Fruit fly (Drosophila melanogaster) whole organism, prepupa: ENCODE measurements around the gene CG42487.

ENCODE experiments used
- Blimp-1 ChIP-seq: fragments of 200-800 bp; sonication (Bioruptor generic); optimal IDR thresholded peaks from 3 replicates; lab custom pipeline; 2017; ENCODE audit warnings: missing biosample characterization, missing genetic modification characterization, mild to moderate bottlenecking, moderate library complexity, missing genetic modification reagents
- CG10631 ChIP-seq: fragments of 200-800 bp; sonication (Bioruptor generic); optimal IDR thresholded peaks from 2 replicates; lab custom pipeline; 2016; ENCODE audit warnings: missing biosample characterization, missing genetic modification characterization
- CG10669 ChIP-seq: fragments of 200-800 bp; sonication (Bioruptor generic); optimal IDR thresholded peaks from 3 replicates; lab custom pipeline; 2018; ENCODE audit warnings: missing biosample characterization, mild to moderate bottlenecking, missing genetic modification characterization, moderate library complexity
- CG11294 ChIP-seq: fragments of 200-800 bp; sonication (Bioruptor generic); IDR thresholded peaks from 2 replicates; pipeline ENCODE4 v1.3.6; 2022; ENCODE audit warnings: missing biosample characterization, missing genetic modification characterization
- CG11762 ChIP-seq: fragments of 200-800 bp; sonication (Bioruptor generic); optimal IDR thresholded peaks from 3 replicates; lab custom pipeline; 2016; ENCODE audit warnings: missing biosample characterization, missing genetic modification characterization; ENCODE audit not compliant: insufficient read depth
- CG11902 ChIP-seq: fragments of 200-800 bp; sonication (Bioruptor generic); optimal IDR thresholded peaks from 3 replicates; lab custom pipeline; 2016; ENCODE audit warnings: missing biosample characterization, missing genetic modification characterization
- CG15336 ChIP-seq: fragments of 200-800 bp; sonication (Bioruptor generic); IDR thresholded peaks from 2 replicates; pipeline ENCODE4 v1.3.6; 2022; ENCODE audit warnings: missing biosample characterization, missing genetic modification characterization
- CG1621 ChIP-seq: fragments of 200-800 bp; sonication (Bioruptor generic); optimal IDR thresholded peaks from 3 replicates; lab custom pipeline; 2018; ENCODE audit warnings: missing biosample characterization, mild to moderate bottlenecking, missing genetic modification characterization
- CG16779 ChIP-seq: fragments of 200-800 bp; sonication (Bioruptor generic); optimal IDR thresholded peaks from 3 replicates; lab custom pipeline; 2017; ENCODE audit warnings: missing biosample characterization, mild to moderate bottlenecking, missing genetic modification characterization
- CG31627 ChIP-seq: fragments of 200-800 bp; sonication (Bioruptor generic); optimal IDR thresholded peaks from 3 replicates; lab custom pipeline; 2016; ENCODE audit warnings: missing biosample characterization, missing genetic modification characterization
- CG32006 ChIP-seq: fragments of 200-800 bp; sonication (Bioruptor generic); optimal IDR thresholded peaks from 3 replicates; lab custom pipeline; 2017; ENCODE audit warnings: missing biosample characterization, mild to moderate bottlenecking, missing genetic modification characterization
- CG34406 ChIP-seq: fragments of 200-800 bp; sonication (Bioruptor generic); optimal IDR thresholded peaks from 3 replicates; lab custom pipeline; 2016; ENCODE audit warnings: missing biosample characterization, missing genetic modification characterization
- CG3919 ChIP-seq: fragments of 200-800 bp; sonication (Bioruptor generic); optimal IDR thresholded peaks from 3 replicates; lab custom pipeline; 2016; ENCODE audit warnings: missing biosample characterization, missing genetic modification characterization
- CG6163 ChIP-seq: fragments of 200-800 bp; sonication (Bioruptor generic); IDR thresholded peaks from 3 replicates; pipeline ENCODE4 v1.3.6; 2022; ENCODE audit warnings: missing biosample characterization, missing genetic modification characterization
- CG6276 ChIP-seq: fragments of 200-800 bp; sonication (Bioruptor generic); optimal IDR thresholded peaks from 2 replicates; lab custom pipeline; 2017; ENCODE audit warnings: missing biosample characterization, mild to moderate bottlenecking, missing genetic modification characterization
- CG7368 ChIP-seq: fragments of 200-800 bp; sonication (Bioruptor generic); optimal IDR thresholded peaks from 3 replicates; lab custom pipeline; 2016; ENCODE audit warnings: missing biosample characterization, missing genetic modification characterization
- CG8119 ChIP-seq: fragments of 200-800 bp; sonication (Bioruptor generic); IDR thresholded peaks from 3 replicates; pipeline ENCODE4 v1.3.6; 2022; ENCODE audit warnings: missing biosample characterization, missing genetic modification characterization
- CG8319 ChIP-seq: fragments of 200-800 bp; sonication (Bioruptor generic); optimal IDR thresholded peaks from 3 replicates; lab custom pipeline; 2016; ENCODE audit warnings: missing biosample characterization, missing genetic modification characterization
- CG8632 ChIP-seq: fragments of 200-800 bp; sonication (Bioruptor generic); optimal IDR thresholded peaks from 3 replicates; lab custom pipeline; 2016; ENCODE audit warnings: missing biosample characterization, missing genetic modification characterization
- CG9139 ChIP-seq: fragments of 200-800 bp; sonication (Bioruptor generic); optimal IDR thresholded peaks from 3 replicates; lab custom pipeline; 2017; ENCODE audit warnings: missing biosample characterization, mild to moderate bottlenecking, missing genetic modification characterization
- Eip75B ChIP-seq: fragments of 200-800 bp; sonication (Bioruptor generic); optimal IDR thresholded peaks from 3 replicates; lab custom pipeline; 2016; ENCODE audit warnings: missing biosample characterization, missing genetic modification characterization
- Eip78C ChIP-seq: fragments of 200-800 bp; sonication (Bioruptor generic); peaks from one replicate; lab custom pipeline; 2016; ENCODE audit warnings: missing biosample characterization, missing genetic modification characterization
- Eip93F ChIP-seq: fragments of 200-800 bp; sonication (Bioruptor generic); optimal IDR thresholded peaks from 2 replicates; lab custom pipeline; 2016; ENCODE audit warnings: missing biosample characterization, mild to moderate bottlenecking, missing genetic modification characterization
- Ets21C ChIP-seq: fragments of 200-800 bp; sonication (Bioruptor generic); optimal IDR thresholded peaks from 3 replicates; lab custom pipeline; 2016; ENCODE audit warnings: missing biosample characterization, missing genetic modification characterization
- Ets96B ChIP-seq: fragments of 200-800 bp; optimal IDR thresholded peaks from 2 replicates; lab custom pipeline; 2019; ENCODE audit warnings: missing biosample characterization, mild to moderate bottlenecking, missing genetic modification characterization, moderate library complexity
- Gug ChIP-seq: fragments of 200-800 bp; sonication (Bioruptor generic); IDR thresholded peaks from 2 replicates; pipeline ENCODE4 v1.3.6; 2022; ENCODE audit warnings: missing biosample characterization, missing genetic modification characterization
- Hr38 ChIP-seq: sonication (Bioruptor generic); optimal IDR thresholded peaks from 2 replicates; lab custom pipeline; 2016; ENCODE audit warnings: missing biosample characterization, missing genetic modification characterization
- Hr4 ChIP-seq: fragments of 200-800 bp; sonication (Bioruptor generic); optimal IDR thresholded peaks from 3 replicates; lab custom pipeline; 2016; ENCODE audit warnings: missing biosample characterization, missing genetic modification characterization
- Met ChIP-seq: fragments of 200-800 bp; sonication (Bioruptor generic); optimal IDR thresholded peaks from 3 replicates; lab custom pipeline; 2016; ENCODE audit warnings: missing biosample characterization, missing genetic modification characterization
- OdsH ChIP-seq: fragments of 200-800 bp; sonication (Bioruptor generic); optimal IDR thresholded peaks from 3 replicates; lab custom pipeline; 2016; ENCODE audit warnings: missing biosample characterization, missing genetic modification characterization
- Smox ChIP-seq: fragments of 200-800 bp; sonication (Bioruptor generic); optimal IDR thresholded peaks from 3 replicates; lab custom pipeline; 2016; ENCODE audit warnings: missing biosample characterization, missing genetic modification characterization
- Sox102F ChIP-seq: fragments of 200-800 bp; sonication (Bioruptor generic); optimal IDR thresholded peaks from 2 replicates; lab custom pipeline; 2016; ENCODE audit warnings: missing biosample characterization, mild to moderate bottlenecking, missing genetic modification characterization
- Sox14 ChIP-seq: fragments of 200-800 bp; sonication (Bioruptor generic); optimal IDR thresholded peaks from 3 replicates; lab custom pipeline; 2016; ENCODE audit warnings: missing biosample characterization, missing genetic modification characterization
- Sox15 ChIP-seq: fragments of 200-800 bp; sonication (Bioruptor generic); optimal IDR thresholded peaks from 3 replicates; lab custom pipeline; 2016; ENCODE audit warnings: missing biosample characterization, missing genetic modification characterization
- achi ChIP-seq: fragments of 200-800 bp; sonication (Bioruptor generic); optimal IDR thresholded peaks from 3 replicates; lab custom pipeline; 2016; ENCODE audit warnings: missing biosample characterization, missing genetic modification characterization
- acj6 ChIP-seq: fragments of 200-800 bp; sonication (Bioruptor generic); optimal IDR thresholded peaks from 3 replicates; lab custom pipeline; 2016; ENCODE audit warnings: missing biosample characterization, missing genetic modification characterization
- cyc ChIP-seq: fragments of 200-800 bp; sonication (Bioruptor generic); optimal IDR thresholded peaks from 3 replicates; lab custom pipeline; 2016; ENCODE audit warnings: missing biosample characterization, missing genetic modification characterization
- dac ChIP-seq: fragments of 200-800 bp; sonication (Bioruptor generic); optimal IDR thresholded peaks from 2 replicates; lab custom pipeline; 2017; ENCODE audit warnings: missing biosample characterization, mild to moderate bottlenecking, missing genetic modification characterization
- eg ChIP-seq: fragments of 200-800 bp; sonication (Bioruptor generic); IDR thresholded peaks from 3 replicates; pipeline ENCODE4 v1.3.6; 2022; ENCODE audit warnings: missing biosample characterization, missing genetic modification characterization
- esn ChIP-seq: fragments of 200-800 bp; sonication (Bioruptor generic); optimal IDR thresholded peaks from 2 replicates; lab custom pipeline; 2016; ENCODE audit warnings: missing biosample characterization, mild to moderate bottlenecking, missing genetic modification characterization, moderate library complexity
- fd59A ChIP-seq: fragments of 200-800 bp; sonication (Bioruptor generic); optimal IDR thresholded peaks from 2 replicates; lab custom pipeline; 2017; ENCODE audit warnings: missing biosample characterization, mild to moderate bottlenecking, missing genetic modification characterization, missing genetic modification reagents
- fd85E ChIP-seq: fragments of 200-800 bp; sonication (Bioruptor generic); optimal IDR thresholded peaks from 3 replicates; lab custom pipeline; 2016; ENCODE audit warnings: missing biosample characterization, missing genetic modification characterization
- lz ChIP-seq: fragments of 200-800 bp; sonication (Bioruptor generic); optimal IDR thresholded peaks from 3 replicates; lab custom pipeline; 2016; ENCODE audit warnings: missing biosample characterization, missing genetic modification characterization
- spab ChIP-seq: fragments of 200-800 bp; sonication (Bioruptor generic); optimal IDR thresholded peaks from 2 replicates; lab custom pipeline; 2017; ENCODE audit warnings: missing biosample characterization, mild to moderate bottlenecking, missing genetic modification characterization, missing genetic modification reagents
- ss ChIP-seq, 2 experiments: fragments of 200-800 bp; sonication (Bioruptor generic); optimal IDR thresholded peaks; 2 replicates in 1 of 2; 3 replicates in 1 of 2; lab custom pipeline; 2017 to 2018; ENCODE audit warnings: mild to moderate bottlenecking in 2 of 2, missing biosample characterization in 2 of 2, missing genetic modification characterization in 2 of 2, moderate library complexity in 1 of 2
- svp ChIP-seq: fragments of 200-800 bp; sonication (Bioruptor generic); peaks from one replicate; lab custom pipeline; 2016; ENCODE audit warnings: missing biosample characterization, missing genetic modification characterization
- topi ChIP-seq: fragments of 200-800 bp; sonication (Bioruptor generic); optimal IDR thresholded peaks from 3 replicates; lab custom pipeline; 2016; ENCODE audit warnings: missing biosample characterization, missing genetic modification characterization
- vri ChIP-seq: fragments of 200-800 bp; sonication (Bioruptor generic); optimal IDR thresholded peaks from 3 replicates; lab custom pipeline; 2016; ENCODE audit warnings: missing biosample characterization, mild to moderate bottlenecking, missing genetic modification characterization

Gene CG42487

DNA sequence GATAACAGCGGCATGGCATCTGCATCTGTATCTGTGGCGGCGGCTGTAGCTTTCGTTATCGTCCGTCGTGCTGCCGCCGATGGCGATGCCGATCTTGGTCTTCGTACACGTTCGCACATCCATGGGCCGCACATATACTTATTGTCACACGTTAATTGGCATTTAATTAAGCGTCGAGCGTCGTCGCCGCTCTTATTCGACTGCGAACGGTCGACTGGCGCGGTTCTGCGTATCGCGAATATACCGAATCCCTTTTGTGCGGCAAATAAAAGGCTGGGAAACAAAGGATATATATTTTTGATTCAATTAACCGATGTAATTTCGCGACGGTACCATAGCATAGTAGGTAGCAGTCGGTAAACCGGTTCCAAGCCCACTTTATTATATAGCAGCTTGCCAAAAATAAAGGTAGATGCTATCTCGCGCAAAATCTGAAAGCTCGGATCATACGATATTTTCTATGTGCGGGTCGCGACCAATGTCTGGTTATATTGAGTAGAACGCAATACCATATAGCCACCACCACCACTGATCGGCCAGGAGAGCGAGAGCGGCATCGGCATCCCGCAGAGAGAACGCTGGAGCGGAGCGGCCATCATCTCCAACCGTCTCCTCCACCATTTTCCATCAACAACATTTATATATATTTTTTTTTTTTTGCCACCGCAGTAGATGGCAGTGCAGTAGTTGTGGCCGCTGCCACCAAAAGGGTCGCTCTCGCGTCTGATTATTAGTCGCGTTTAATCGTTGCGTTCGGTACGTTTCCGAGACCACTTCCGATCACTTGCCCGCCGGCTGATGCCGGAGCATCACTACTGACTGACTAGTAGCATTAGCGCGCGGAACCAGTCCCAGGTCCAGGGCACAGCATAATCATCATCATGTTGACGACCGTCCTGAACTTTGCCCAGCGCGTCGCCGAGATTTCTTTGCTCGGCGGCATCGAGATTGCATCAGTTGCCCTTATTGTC is 33.8 kb downstream of the CG42487 start, which contains the start of gene mino (continued):
- peak; percentile 38 for TF ChIP-seq esn (GFP tag; lab: Kevin White, UChicago)
- no peak for TF ChIP-seq fd59A

DNA sequence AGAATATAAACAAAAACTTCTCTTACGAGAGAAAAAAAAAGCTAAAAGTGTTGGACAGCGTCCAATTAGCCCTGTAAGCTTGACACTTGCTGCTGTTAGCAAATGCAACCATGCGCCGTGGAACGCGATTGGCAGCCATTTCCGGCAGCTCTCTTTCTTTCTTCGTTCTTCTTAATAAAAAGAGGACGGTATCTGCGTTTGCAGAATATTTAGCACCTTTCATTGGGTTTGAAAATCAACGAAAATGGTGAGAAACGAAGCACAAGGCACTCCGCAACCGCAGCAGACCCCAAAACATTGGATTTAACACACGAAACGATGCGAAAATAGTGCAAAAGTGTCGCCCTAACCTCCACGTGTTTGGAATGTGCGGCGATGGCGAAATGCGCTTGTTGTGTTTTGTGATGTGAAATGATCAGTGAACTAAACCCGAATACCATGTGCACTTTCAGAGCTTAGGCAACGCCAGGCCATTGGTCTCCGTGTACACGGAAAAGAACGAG is 36.3 kb downstream of the CG42487 start, which contains the start of gene RpL4:
Gene RpL4, plus strand, starts transcription at position 149 of the 503 bp plus-strand sequence.
- TF ChIP-seq Sox15 (GFP tag; lab: Kevin White, UChicago), result peak; percentile 10
- TF ChIP-seq CG7368, result peak; percentile 67
- TF ChIP-seq Hr4 (GFP tag; lab: Kevin White, UChicago), result peak; percentile 19
- peak; percentile 53 for TF ChIP-seq fd85E (GFP tag; lab: Kevin White, UChicago)
- peak; percentile 85 for TF ChIP-seq Met
- no peak for TF ChIP-seq CG11902 (GFP tag; lab: Kevin White, UChicago)
- TF ChIP-seq Eip75B (GFP tag; lab: Kevin White, UChicago), result peak; percentile 71
- TF ChIP-seq CG9139 (GFP tag; lab: Kevin White, UChicago), result peak; percentile 76
- TF ChIP-seq OdsH (GFP tag; lab: Kevin White, UChicago), result peak; percentile 81
- TF ChIP-seq Eip93F (GFP tag; lab: Kevin White, UChicago), result no peak
- TF ChIP-seq CG15336 (GFP tag; lab: Robert Waterston, UW), result no peak
- no peak for TF ChIP-seq Hr38 (GFP tag; lab: Kevin White, UChicago)
- TF ChIP-seq CG16779 (tag; lab: Kevin White, UChicago), result peak; percentile 50
- TF ChIP-seq CG10669 (GFP tag; lab: Kevin White, UChicago), result peak; percentile 51
- TF ChIP-seq CG3919, result peak; percentile 87
- TF ChIP-seq Blimp-1 (GFP tag; lab: Kevin White, UChicago), result peak; percentile 52
- peak; percentile 80 for TF ChIP-seq lz (GFP tag; lab: Kevin White, UChicago)
- TF ChIP-seq ss (GFP tag; optimal IDR thresholded peaks at IDR 0.05; lab: Kevin White, UChicago), result peak; percentile 58 to 87
- peak; percentile 77 for TF ChIP-seq topi
- peak; percentile 52 for TF ChIP-seq CG32006 (GFP tag; lab: Kevin White, UChicago)
- peak; percentile 70 for TF ChIP-seq CG1621 (tag; lab: Kevin White, UChicago)
- peak; percentile 74 for TF ChIP-seq Smox (GFP tag; lab: Kevin White, UChicago)
- peak; percentile 40 for TF ChIP-seq spab
- TF ChIP-seq Sox102F (GFP tag; lab: Kevin White, UChicago), result peak; percentile 82
- peak; percentile 17 for TF ChIP-seq Ets21C (GFP tag; lab: Kevin White, UChicago)
- no peak for TF ChIP-seq Ets96B (tag; lab: Kevin White, UChicago)
- peak; percentile 40 for TF ChIP-seq dac (GFP tag; lab: Kevin White, UChicago)
- TF ChIP-seq cyc (GFP tag; lab: Kevin White, UChicago), result peak; percentile 70
- TF ChIP-seq CG34406 (GFP tag; lab: Kevin White, UChicago), result peak; percentile 78
- no peak for TF ChIP-seq CG11294 (GFP tag; lab: Robert Waterston, UW)
- TF ChIP-seq fd59A, result peak; percentile 59
- TF ChIP-seq CG8119 (GFP tag; lab: Robert Waterston, UW), result no peak
- peak; percentile 89 for TF ChIP-seq CG6163 (GFP tag; lab: Robert Waterston, UW)
- peak; percentile 95 for TF ChIP-seq Eip78C (GFP tag; lab: Kevin White, UChicago)
- TF ChIP-seq Gug (GFP tag; lab: Robert Waterston, UW), result no peak
- peak; percentile 76 for TF ChIP-seq Sox14
- peak; percentile 99 for TF ChIP-seq achi (GFP tag; lab: Kevin White, UChicago)
- TF ChIP-seq CG11762 (GFP tag; lab: Kevin White, UChicago), result peak; percentile 36
- peak; percentile 72 for TF ChIP-seq CG31627
- peak; percentile 50 for TF ChIP-seq CG8319 (GFP tag; lab: Kevin White, UChicago)
- peak; percentile 77 for TF ChIP-seq acj6 (GFP tag; lab: Kevin White, UChicago)
- peak; percentile 17 for TF ChIP-seq CG10631 (GFP tag; lab: Kevin White, UChicago)
- peak; percentile 13 for TF ChIP-seq CG6276 (GFP tag; lab: Kevin White, UChicago)
- TF ChIP-seq CG8632, result peak; percentile 77
- TF ChIP-seq eg (GFP tag; lab: Robert Waterston, UW), result peak; percentile 82
- peak; percentile 76 for TF ChIP-seq svp (GFP tag; lab: Kevin White, UChicago)
- peak; percentile 79 for TF ChIP-seq vri (GFP tag; lab: Kevin White, UChicago)
